Worm (Caenorhabditis elegans) whole organism, early embryonic: ENCODE data around the gene nol-6.

Experiments
- ama-1 ChIP-seq: fragments of 150-350 bp; optimal IDR thresholded peaks from 2 replicates; lab custom pipeline; 2014
- ets-7 ChIP-seq: sonication (generic microtip); optimal IDR thresholded peaks from 2 replicates; lab custom pipeline; 2016; ENCODE audit warnings: missing genotype, missing genetic modification characterization, missing compliant biosample characterization
- flt-1 ChIP-seq: fragments of 200-800 bp; sonication (Bioruptor generic); IDR thresholded peaks from 2 replicates; pipeline ENCODE4 v1.3.6; 2022; ENCODE audit warnings: missing genetic modification characterization, missing compliant biosample characterization
- hmbx-1 ChIP-seq: sonication (generic microtip); optimal IDR thresholded peaks from 2 replicates; lab custom pipeline; 2016; ENCODE audit warnings: mild to moderate bottlenecking, missing genetic modification characterization, missing compliant biosample characterization
- hnd-1 ChIP-seq: sonication (generic microtip); optimal IDR thresholded peaks from 2 replicates; lab custom pipeline; 2016; ENCODE audit warnings: missing genetic modification characterization, missing compliant biosample characterization
- sea-1 ChIP-seq: fragments of 200-800 bp; sonication (Bioruptor generic); conservative IDR thresholded peaks from 2 replicates; pipeline ENCODE4 v1.3.6; 2022; ENCODE audit warnings: missing genetic modification characterization, missing compliant biosample characterization
- tra-4 ChIP-seq: sonication (generic microtip); optimal IDR thresholded peaks from 2 replicates; lab custom pipeline; 2017; ENCODE audit warnings: missing genetic modification characterization, missing compliant biosample characterization

ce11 chrII:1475328-1475727 is 38.0 kb upstream of the nol-6 start:
- no peak for TF ChIP-seq hnd-1 (tag; lab: Kevin White, UChicago)
- TF ChIP-seq tra-4 (tag; lab: Kevin White, UChicago) = no peak
- no peak for TF ChIP-seq hmbx-1
- TF ChIP-seq ets-7 (tag; lab: Kevin White, UChicago) = no peak
- TF ChIP-seq sea-1 (GFP tag; lab: Robert Waterston, UW) = no peak
- no peak for TF ChIP-seq flt-1 (GFP tag; lab: Robert Waterston, UW)
- no peak for TF ChIP-seq ama-1
